Fruit fly (Drosophila melanogaster) whole organism, larva: Measurements from ENCODE around the gene Smg6.

Source experiments
- noc ChIP-seq: fragments of 200-800 bp; sonication (Bioruptor generic); optimal IDR thresholded peaks from 3 replicates; lab custom pipeline; 2019; ENCODE audit warnings: missing biosample characterization, mild to moderate bottlenecking, missing genetic modification characterization, moderate library complexity

The Smg6 gene

DNA sequence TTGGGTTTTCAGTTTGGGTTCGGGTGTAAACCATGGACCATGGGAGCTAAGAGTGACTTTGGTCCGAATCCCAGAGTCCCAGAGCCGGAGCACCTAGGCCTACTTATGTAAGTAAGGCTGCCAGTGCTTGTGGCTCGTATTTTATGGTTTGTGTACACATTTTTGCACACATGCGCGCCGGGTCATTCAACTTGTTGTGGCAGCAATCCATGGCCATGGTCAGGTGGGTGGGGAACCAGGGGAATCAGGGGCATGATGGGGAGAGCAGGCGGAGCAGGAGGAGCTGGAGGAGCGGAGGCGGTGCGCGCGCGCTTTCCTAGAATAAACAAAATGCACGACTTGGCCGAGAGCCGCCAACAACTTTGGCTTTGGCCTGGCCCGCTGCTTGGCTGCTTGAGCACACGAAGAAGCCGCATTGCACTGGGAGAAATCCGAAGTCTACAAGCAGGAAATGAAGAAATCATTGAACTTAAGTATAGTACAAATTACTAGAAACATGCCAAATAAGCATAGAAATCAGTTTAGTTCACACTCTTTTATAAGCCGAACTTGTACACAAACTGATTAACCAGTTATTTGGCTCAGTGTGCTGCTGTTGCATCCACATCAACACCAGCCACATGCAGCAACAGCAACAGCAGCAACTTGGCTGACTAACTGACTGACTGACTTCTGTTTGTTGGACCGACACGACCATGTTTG, 23.4 kb downstream of the Smg6 start:
- no peak for TF ChIP-seq noc (tag; lab: Kevin White, UChicago)

DNA sequence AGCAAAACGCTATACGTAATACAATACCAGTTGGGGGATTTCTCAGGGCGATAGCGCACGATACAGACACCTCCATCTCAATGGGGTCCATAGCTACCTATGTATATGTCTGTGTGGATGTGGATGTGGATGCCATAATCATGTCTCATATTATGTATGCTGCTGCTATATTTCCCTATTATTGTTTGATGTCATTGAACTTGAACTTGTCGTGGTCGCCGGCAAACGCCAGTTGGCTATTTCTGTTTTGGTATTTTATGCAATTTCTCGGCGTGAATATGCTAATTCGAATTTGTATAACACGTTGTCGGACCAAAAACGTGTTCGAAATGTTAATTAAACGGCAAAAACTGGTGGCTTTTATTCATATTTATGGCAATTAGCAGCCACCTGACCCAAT, 27.5 kb downstream of the Smg6 start:
- TF ChIP-seq noc (tag; lab: Kevin White, UChicago), result no peak

dm6 chr3R:25004763-25005162, 28.5 kb downstream of the Smg6 start:
- no peak for TF ChIP-seq noc (tag; lab: Kevin White, UChicago)

dm6 chr3R:25004064-25004463, 29.2 kb downstream of the Smg6 start:
- TF ChIP-seq noc (tag; lab: Kevin White, UChicago), result no peak

dm6 chr3R:25002257-25002656, 31.0 kb downstream of the Smg6 start:
- no peak for TF ChIP-seq noc (tag; lab: Kevin White, UChicago)

DNA sequence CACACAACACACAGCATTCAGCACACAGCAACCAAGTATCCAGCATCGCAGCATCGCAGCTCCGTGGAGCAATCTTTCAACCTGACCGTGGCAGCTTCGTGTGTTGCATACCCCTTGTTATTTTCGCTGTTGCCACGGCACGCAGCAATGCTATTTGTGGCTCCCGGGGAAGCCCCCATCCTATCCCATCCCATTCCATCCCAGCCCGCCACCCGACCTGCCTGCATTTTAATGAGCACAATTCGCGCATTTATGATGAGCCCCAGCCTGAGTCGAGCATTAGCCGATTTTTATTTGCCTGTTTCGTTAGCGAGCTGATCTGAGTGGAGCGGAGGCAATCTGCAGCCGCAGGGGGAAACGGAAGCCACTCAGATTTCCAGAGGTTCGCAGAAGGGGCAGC, 33.7 kb downstream of the Smg6 start:
- no peak for TF ChIP-seq noc (tag; lab: Kevin White, UChicago)

DNA sequence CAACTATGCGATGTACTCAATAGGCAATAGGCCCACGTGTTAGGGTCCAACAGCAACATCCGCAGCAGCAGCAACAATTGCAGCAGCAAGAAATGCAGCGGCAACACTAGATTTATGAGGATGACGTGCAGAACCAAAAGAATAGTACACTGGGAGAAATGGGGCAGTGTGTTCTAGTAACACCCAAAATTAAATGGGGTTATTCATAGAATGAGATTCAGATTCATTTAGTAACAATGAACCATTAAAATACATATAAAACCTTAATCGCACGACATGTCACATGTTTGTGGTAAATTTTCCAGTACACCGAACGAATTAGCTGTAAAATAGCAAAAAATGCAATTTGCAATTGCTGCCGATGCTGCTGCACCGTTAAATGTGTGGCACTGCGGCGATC, 36.0 kb downstream of the Smg6 start:
- TF ChIP-seq noc (tag; lab: Kevin White, UChicago), result no peak

dm6 chr3R:24996502-24996901, 36.8 kb downstream of the Smg6 start:
- no peak for TF ChIP-seq noc (tag; lab: Kevin White, UChicago)

DNA sequence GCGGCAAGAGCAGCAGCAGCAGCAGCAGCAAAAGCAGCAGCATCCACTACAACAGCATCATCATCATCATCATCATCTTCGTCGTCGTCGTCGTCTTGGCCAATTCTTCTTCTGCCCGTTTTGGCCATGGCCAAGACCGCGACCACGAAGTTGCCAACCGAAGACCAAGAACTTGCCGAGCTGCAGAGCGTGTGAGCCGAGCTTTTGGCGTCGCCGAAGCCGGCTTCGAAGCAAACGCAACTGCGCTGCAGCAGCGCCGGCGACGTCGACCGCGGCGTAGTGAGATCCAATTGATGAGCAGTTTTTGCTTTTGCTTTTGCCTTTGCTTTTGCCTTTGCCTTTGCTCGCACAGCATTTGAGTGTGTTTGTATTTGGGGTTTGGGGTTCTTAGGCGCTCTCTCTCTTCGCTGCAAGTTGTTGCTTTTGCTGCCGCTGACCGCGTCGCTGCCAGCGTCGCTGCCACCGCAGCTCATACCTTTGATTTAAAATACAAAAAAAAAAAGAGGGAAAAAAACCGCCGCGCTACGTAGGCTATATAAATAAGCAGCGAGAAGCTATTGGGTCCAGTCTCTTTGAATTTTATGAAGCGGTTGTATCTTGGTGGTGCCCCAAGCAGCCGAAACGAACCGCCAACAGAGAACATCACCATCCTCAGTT, 48.1 kb downstream of the Smg6 start:
- TF ChIP-seq noc (tag; lab: Kevin White, UChicago), result no peak

DNA sequence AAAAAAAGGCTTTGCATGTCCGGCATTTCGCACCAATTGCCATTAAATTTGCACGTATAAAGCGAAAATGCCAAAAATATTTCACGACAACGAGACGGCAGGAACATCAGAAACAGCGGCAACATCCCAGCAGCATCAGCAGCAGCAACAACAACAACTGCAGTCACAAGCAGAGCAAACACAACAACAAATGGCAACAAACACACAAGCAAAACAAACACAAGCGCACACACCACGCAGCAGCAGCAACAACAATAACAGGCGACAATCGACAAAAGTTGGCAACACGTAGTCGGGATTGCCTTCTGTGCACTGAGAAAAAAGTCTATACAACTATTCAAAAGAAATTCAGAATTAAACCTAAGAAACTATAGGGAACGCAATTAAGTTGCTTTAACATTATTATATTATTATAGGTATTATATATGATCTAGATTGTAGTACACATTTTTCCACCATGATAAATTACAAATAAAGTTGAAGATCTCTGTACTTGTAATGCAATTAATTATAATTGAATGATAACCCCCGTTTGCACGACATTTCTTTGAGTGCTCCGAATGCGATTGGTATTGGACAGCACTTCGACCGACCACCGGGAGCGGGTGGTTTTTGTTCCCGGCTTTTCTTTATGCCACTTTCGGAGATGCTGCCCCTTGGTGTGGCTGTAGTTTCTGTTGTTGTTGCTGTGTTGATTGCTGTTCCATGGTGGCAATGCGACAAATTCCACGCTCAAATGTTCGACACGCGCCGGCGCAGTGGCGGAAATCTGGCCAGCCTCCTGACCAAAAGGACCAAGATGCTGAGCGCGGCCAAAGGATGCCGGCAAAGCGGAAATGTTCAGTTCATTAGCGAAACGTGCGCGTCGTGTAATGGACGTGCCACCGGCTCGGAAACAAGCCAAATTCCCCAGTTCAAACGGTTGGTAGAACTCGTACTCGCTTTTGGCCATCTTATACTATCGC, 49.4 kb downstream of the Smg6 start, which contains the start of gene tnc:
Gene tnc (plus strand): TSS at position 848 of the 965 bp plus-strand sequence.
- TF ChIP-seq noc (tag; lab: Kevin White, UChicago), result no peak
